Worm (Caenorhabditis elegans) whole organism, midembryonic: ENCODE data around the gene tctn-1.

Experiments
- T22C8.4 ChIP-seq: fragments of 200-800 bp; sonication (Bioruptor generic); IDR thresholded peaks from 2 replicates; pipeline ENCODE4 v1.3.6; 2022; ENCODE audit warnings: missing genetic modification characterization, missing compliant biosample characterization
- ztf-23 ChIP-seq: fragments of 200-800 bp; sonication (Bioruptor generic); IDR thresholded peaks from 2 replicates; pipeline ENCODE4 v1.3.6; 2022; ENCODE audit warnings: missing genetic modification reagents, missing genetic modification characterization, missing compliant biosample characterization

DNA sequence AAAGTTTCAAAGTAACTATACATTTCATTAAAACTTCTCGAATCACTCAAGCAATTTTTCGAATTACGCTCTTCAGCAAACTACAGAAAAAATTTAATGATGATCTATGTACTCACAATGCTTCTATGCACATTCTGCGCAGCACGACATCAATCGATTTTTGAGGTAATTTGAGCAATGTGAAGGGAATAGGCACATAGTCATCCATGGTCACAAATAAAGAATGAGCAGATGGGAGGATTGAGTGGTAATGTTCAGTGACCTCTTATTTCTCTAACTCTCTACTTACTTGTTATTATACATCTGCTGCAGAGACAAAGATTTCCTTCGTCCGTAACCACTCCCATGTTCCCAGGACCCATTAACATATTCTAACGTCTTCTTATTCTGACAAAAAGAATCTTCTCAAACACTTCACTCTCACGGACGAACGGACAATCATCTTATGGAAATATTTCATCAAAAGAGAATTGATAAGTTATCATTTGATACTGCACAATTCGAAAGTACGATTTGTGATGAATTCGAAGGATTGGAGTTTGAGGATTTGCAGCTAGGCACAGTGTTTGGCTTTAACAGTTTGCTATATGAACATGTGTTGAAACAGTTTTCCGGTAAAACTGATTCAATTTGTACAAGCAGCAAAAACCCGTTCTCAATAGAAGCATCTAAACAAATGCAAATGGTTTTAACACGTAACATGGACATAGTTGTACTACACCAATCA lies 8.5 kb upstream of the tctn-1 start, which contains the start of the genes fbxb-77 and Y17G9B.11:
- no peak for TF ChIP-seq ztf-23
- no peak for TF ChIP-seq T22C8.4 (GFP tag; lab: Robert Waterston, UW)
